Fruit fly (Drosophila melanogaster) whole organism, embryonic: ENCODE results near the gene ct.

Experiments
- CG12744 ChIP-seq: fragments of 200-800 bp; sonication (Bioruptor generic); optimal IDR thresholded peaks from 2 replicates; lab custom pipeline; 2016; ENCODE audit warnings: missing biosample characterization, missing genetic modification characterization
- CG30020 ChIP-seq: fragments of 200-800 bp; optimal IDR thresholded peaks from 2 replicates; lab custom pipeline; 2019; ENCODE audit warnings: missing biosample characterization, mild to moderate bottlenecking, missing genetic modification characterization, moderate library complexity
- CG4854 ChIP-seq: fragments of 200-800 bp; sonication (Bioruptor generic); optimal IDR thresholded peaks from 2 replicates; lab custom pipeline; 2016; ENCODE audit warnings: missing biosample characterization, missing genetic modification characterization, inconsistent platforms
- CG9437 ChIP-seq: fragments of 200-800 bp; sonication (Bioruptor generic); optimal IDR thresholded peaks from 2 replicates; lab custom pipeline; 2018; ENCODE audit warnings: missing biosample characterization, mild to moderate bottlenecking, missing genetic modification characterization
- Ets97D ChIP-seq: fragments of 200-800 bp; sonication (Bioruptor generic); optimal IDR thresholded peaks from 3 replicates; lab custom pipeline; 2016; ENCODE audit warnings: missing biosample characterization, missing genetic modification characterization
- Pdp1 ChIP-seq, 2 experiments: fragments of 200-800 bp; sonication (Bioruptor generic); optimal IDR thresholded peaks; 3 replicates each; lab custom pipeline; 2016; ENCODE audit warnings: missing biosample characterization in 2 of 2, missing genetic modification characterization in 2 of 2, mild to moderate bottlenecking in 1 of 2, moderate library complexity in 1 of 2
- org-1 ChIP-seq: fragments of 200-800 bp; sonication (Bioruptor generic); optimal IDR thresholded peaks from 2 replicates; lab custom pipeline; 2017; ENCODE audit warnings: missing biosample characterization, missing genetic modification characterization

DNA sequence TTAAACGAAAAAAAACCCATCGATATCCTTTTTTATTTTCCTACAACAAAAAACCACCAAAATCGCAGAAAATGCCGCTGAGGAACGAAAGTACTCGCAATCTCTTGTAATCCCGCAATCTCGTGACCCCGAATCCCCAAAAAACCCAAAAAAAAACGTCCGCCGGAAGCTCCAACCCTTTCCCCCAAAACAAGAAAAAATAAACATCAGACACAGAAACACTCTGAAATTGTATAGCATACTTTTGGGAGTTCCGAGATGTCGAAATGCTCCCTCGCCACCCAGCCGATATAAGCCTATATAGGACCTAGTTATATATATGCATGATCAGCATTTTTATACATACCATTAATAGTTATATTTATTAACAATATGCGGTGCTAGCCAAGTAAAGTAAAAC, 68.6 kb downstream of the ct start:
- TF ChIP-seq CG9437 (GFP tag; lab: Kevin White, UChicago) (no peak), CG30020 (tag; lab: Kevin White, UChicago) (no peak), CG4854 (GFP tag; lab: Kevin White, UChicago) (no peak), Pdp1 (GFP tag; optimal IDR thresholded peaks at IDR 0.05; lab: Kevin White, UChicago) (no peak), org-1 (GFP tag; lab: Kevin White, UChicago) (no peak), CG12744 (GFP tag; lab: Kevin White, UChicago) (no peak), Ets97D (GFP tag; lab: Kevin White, UChicago) (peak; percentile 56)
